Worm (Caenorhabditis elegans) whole organism, late embryonic: ENCODE results near the gene F23D12.3.

Source experiments
- C08G9.2 ChIP-seq: sonication (generic microtip); optimal IDR thresholded peaks from 2 replicates; lab custom pipeline; 2016; ENCODE audit warnings: mild to moderate bottlenecking, missing genetic modification characterization, moderate library complexity, missing compliant biosample characterization
- F13H6.1 ChIP-seq: sonication (generic microtip); optimal IDR thresholded peaks from 2 replicates; lab custom pipeline; 2016; ENCODE audit warnings: missing genetic modification characterization, missing compliant biosample characterization
- Y22D7AL.16 ChIP-seq: sonication (generic microtip); optimal IDR thresholded peaks from 2 replicates; lab custom pipeline; 2016; ENCODE audit warnings: missing genetic modification characterization, missing compliant biosample characterization
- ahr-1 ChIP-seq: sonication (generic microtip); optimal IDR thresholded peaks from 2 replicates; lab custom pipeline; 2016; ENCODE audit warnings: missing genetic modification characterization, missing compliant biosample characterization
- ama-1 ChIP-seq: fragments of 150-350 bp; optimal IDR thresholded peaks from 2 replicates; lab custom pipeline; 2014
- ceh-14 ChIP-seq: sonication (generic microtip); optimal IDR thresholded peaks from 2 replicates; lab custom pipeline; 2016; ENCODE audit warnings: missing genotype, missing genetic modification characterization, missing compliant biosample characterization
- ceh-18 ChIP-seq: sonication (generic microtip); optimal IDR thresholded peaks from 2 replicates; lab custom pipeline; 2016; ENCODE audit warnings: missing genetic modification characterization, missing compliant biosample characterization
- ceh-19 ChIP-seq: fragments of 200-800 bp; sonication (Bioruptor generic); optimal IDR thresholded peaks from 2 replicates; lab custom pipeline; 2018; ENCODE audit warnings: mild to moderate bottlenecking, missing genetic modification characterization, missing compliant biosample characterization
- ceh-22 ChIP-seq: sonication (generic microtip); optimal IDR thresholded peaks from 2 replicates; lab custom pipeline; 2017; ENCODE audit warnings: missing biosample characterization, missing genetic modification characterization
- ceh-31 ChIP-seq: sonication (generic microtip); optimal IDR thresholded peaks from 2 replicates; lab custom pipeline; 2016; ENCODE audit warnings: missing genetic modification characterization, missing compliant biosample characterization
- ceh-45 ChIP-seq: fragments of 200-800 bp; sonication (Bioruptor generic); IDR thresholded peaks from 2 replicates; pipeline ENCODE4 v1.3.6; 2022; ENCODE audit warnings: missing genetic modification reagents, missing genetic modification characterization, missing compliant biosample characterization
- ceh-48 ChIP-seq: sonication (generic microtip); optimal IDR thresholded peaks from 2 replicates; lab custom pipeline; 2016; ENCODE audit warnings: missing genetic modification characterization, inconsistent platforms, missing compliant biosample characterization
- ceh-9 ChIP-seq: sonication (generic microtip); optimal IDR thresholded peaks from 2 replicates; lab custom pipeline; 2016; ENCODE audit warnings: mild to moderate bottlenecking, missing genetic modification characterization, inconsistent platforms, missing compliant biosample characterization
- elt-4 ChIP-seq: sonication (generic microtip); optimal IDR thresholded peaks from 2 replicates; lab custom pipeline; 2016; ENCODE audit warnings: missing genetic modification characterization, missing compliant biosample characterization
- fkh-10 ChIP-seq: fragments of 150-350 bp; optimal IDR thresholded peaks from 2 replicates; lab custom pipeline; 2014; ENCODE audit warnings: missing biosample characterization, missing genetic modification reagents, missing genetic modification characterization
- fkh-6 ChIP-seq: sonication (generic microtip); optimal IDR thresholded peaks from 2 replicates; lab custom pipeline; 2016; ENCODE audit warnings: missing genetic modification characterization, missing compliant biosample characterization
- gmeb-2 ChIP-seq: sonication (generic microtip); optimal IDR thresholded peaks from 2 replicates; lab custom pipeline; 2016; ENCODE audit warnings: missing genetic modification characterization, inconsistent platforms, missing compliant biosample characterization
- hlh-13 ChIP-seq: fragments of 200-800 bp; sonication (Bioruptor generic); optimal IDR thresholded peaks from 2 replicates; lab custom pipeline; 2018; ENCODE audit warnings: mild to moderate bottlenecking, missing genetic modification characterization, missing compliant biosample characterization
- hlh-15 ChIP-seq: sonication (generic microtip); optimal IDR thresholded peaks from 2 replicates; lab custom pipeline; 2016; ENCODE audit warnings: missing genetic modification characterization, missing compliant biosample characterization
- hlh-30 ChIP-seq: sonication (generic microtip); optimal IDR thresholded peaks from 2 replicates; lab custom pipeline; 2017; ENCODE audit warnings: antibody characterized with exemption, missing genetic modification characterization, missing compliant biosample characterization; ENCODE audit not compliant: insufficient read depth
- hlh-6 ChIP-seq: sonication (generic microtip); optimal IDR thresholded peaks from 2 replicates; lab custom pipeline; 2016; ENCODE audit warnings: missing genotype, missing genetic modification characterization, missing compliant biosample characterization
- mec-3 ChIP-seq: sonication (generic microtip); optimal IDR thresholded peaks from 2 replicates; lab custom pipeline; 2016; ENCODE audit warnings: borderline replicate concordance, missing genetic modification characterization, missing compliant biosample characterization
- nhr-11 ChIP-seq: fragments of 150-350 bp; optimal IDR thresholded peaks from 2 replicates; lab custom pipeline; 2014; ENCODE audit warnings: missing biosample characterization, missing genetic modification characterization
- nhr-232 ChIP-seq: sonication (generic microtip); optimal IDR thresholded peaks from 2 replicates; lab custom pipeline; 2016; ENCODE audit warnings: missing genetic modification characterization, missing compliant biosample characterization
- odd-2 ChIP-seq: sonication (generic microtip); optimal IDR thresholded peaks from 2 replicates; lab custom pipeline; 2017; ENCODE audit warnings: antibody characterized with exemption, mild to moderate bottlenecking, missing genetic modification characterization, missing compliant biosample characterization
- pat-9 ChIP-seq: fragments of 200-800 bp; sonication (Bioruptor generic); optimal IDR thresholded peaks from 2 replicates; lab custom pipeline; 2018; ENCODE audit warnings: mild to moderate bottlenecking, missing genetic modification characterization, moderate library complexity, missing compliant biosample characterization
- pha-2 ChIP-seq: sonication (generic microtip); optimal IDR thresholded peaks from 2 replicates; lab custom pipeline; 2017; ENCODE audit warnings: mild to moderate bottlenecking, missing genetic modification characterization, missing compliant biosample characterization
- pha-4 ChIP-seq: fragments of 150-350 bp; optimal IDR thresholded peaks from 2 replicates; lab custom pipeline; 2018; ENCODE audit warnings: missing biosample characterization, missing genetic modification reagents, missing genetic modification characterization
- pqm-1 ChIP-seq: sonication (generic microtip); optimal IDR thresholded peaks from 2 replicates; lab custom pipeline; 2016; ENCODE audit warnings: missing genetic modification characterization, missing compliant biosample characterization
- pros-1 ChIP-seq: fragments of 150-350 bp; optimal IDR thresholded peaks from 2 replicates; lab custom pipeline; 2014; ENCODE audit warnings: missing biosample characterization, missing genetic modification reagents, missing genetic modification characterization
- sox-2 ChIP-seq: fragments of 200-800 bp; sonication (Bioruptor generic); IDR thresholded peaks from 2 replicates; pipeline ENCODE4 v1.3.6; 2022; ENCODE audit warnings: missing genetic modification reagents, missing genetic modification characterization, missing compliant biosample characterization
- tbx-2 ChIP-seq: sonication (generic microtip); optimal IDR thresholded peaks from 2 replicates; lab custom pipeline; 2016; ENCODE audit warnings: missing genetic modification characterization, missing compliant biosample characterization
- tbx-7 ChIP-seq: sonication (generic microtip); optimal IDR thresholded peaks from 2 replicates; lab custom pipeline; 2016; ENCODE audit warnings: missing genotype, missing genetic modification characterization, missing compliant biosample characterization
- unc-3 ChIP-seq, 2 experiments: fragments of 200-800 bp in 1 of 2; sonication (Bioruptor generic) in 1 of 2; sonication (generic microtip) in 1 of 2; conservative IDR thresholded peaks in 1 of 2; optimal IDR thresholded peaks in 1 of 2; 2 replicates each; pipeline versions ENCODE4 v1.3.6 to Lab custom; 2016 to 2022; ENCODE audit warnings: missing compliant biosample characterization in 2 of 2, missing genetic modification characterization in 2 of 2, missing genetic modification reagents in 1 of 2
- unc-42 ChIP-seq: sonication (generic microtip); optimal IDR thresholded peaks from 2 replicates; lab custom pipeline; 2016; ENCODE audit warnings: missing genotype, missing genetic modification characterization, missing compliant biosample characterization
- unc-55 ChIP-seq: sonication (generic microtip); optimal IDR thresholded peaks from 2 replicates; lab custom pipeline; 2017; ENCODE audit warnings: missing biosample characterization, missing genetic modification reagents, missing genetic modification characterization
- unc-86 ChIP-seq: sonication (generic microtip); optimal IDR thresholded peaks from 2 replicates; lab custom pipeline; 2016; ENCODE audit warnings: missing genetic modification characterization, missing compliant biosample characterization

The F23D12.3 gene

DNA sequence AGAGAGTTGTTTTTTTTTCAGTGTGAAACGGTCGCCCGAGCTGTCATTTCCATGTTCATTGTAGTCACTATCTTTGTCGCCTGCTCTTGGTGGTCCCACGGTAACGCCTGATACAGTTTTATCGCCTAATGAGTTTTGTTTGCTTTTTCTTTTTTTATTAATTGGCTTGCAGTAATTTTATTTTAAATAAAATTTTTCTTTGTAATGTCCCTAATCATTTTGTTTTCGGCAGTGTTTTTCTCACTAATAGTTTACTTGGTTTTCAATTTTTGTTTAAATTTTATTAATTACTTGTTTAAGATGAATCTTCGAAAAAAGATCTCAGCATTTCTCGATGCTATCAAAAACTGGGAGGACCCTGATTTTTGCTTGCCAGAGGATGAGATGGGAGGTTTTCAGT lies 23.2 kb downstream of the F23D12.3 start, which contains the start of gene M163.22:
M163.22 (plus strand) TSS at position 301 of the 400 bp plus-strand sequence.
- no peak for TF ChIP-seq unc-42 (tag; lab: Kevin White, UChicago)

DNA sequence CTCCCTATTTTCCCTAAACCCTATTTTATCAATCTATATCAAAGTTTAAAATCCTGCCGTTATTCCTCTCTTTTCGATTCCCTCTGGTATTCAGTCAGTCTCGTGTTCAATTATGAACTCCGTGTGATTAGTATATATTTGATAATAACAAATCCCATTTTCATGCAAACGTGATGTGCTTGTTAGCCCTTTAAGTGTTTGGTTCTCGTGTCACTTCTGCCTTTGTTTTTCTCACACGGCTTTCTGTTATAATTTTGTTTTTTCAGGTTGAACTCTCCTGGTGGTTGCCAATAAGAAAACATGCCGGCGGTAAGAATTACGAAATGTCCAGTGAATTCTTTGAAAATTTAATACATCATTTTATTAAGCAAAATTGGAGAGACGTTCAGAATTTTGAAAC lies 24.1 kb downstream of the F23D12.3 start, which contains the start of gene M163.21:
M163.21 (plus strand) TSS at position 301 of the 400 bp plus-strand sequence.
- TF ChIP-seq ceh-14 (tag; lab: Kevin White, UChicago) (no peak), pha-2 (tag; lab: Kevin White, UChicago) (no peak), ceh-31 (no peak), ceh-48 (tag; lab: Kevin White, UChicago) (no peak), tbx-2 (tag; lab: Kevin White, UChicago) (no peak), nhr-11 (tag; lab: Kevin White, UChicago) (no peak), hlh-6 (tag; lab: Kevin White, UChicago) (no peak), ceh-18 (no peak), ceh-22 (tag; lab: Kevin White, UChicago) (no peak), ceh-19 (GFP tag; lab: Kevin White, UChicago) (no peak), hlh-13 (no peak), ama-1 (lab: Kevin White, UChicago) (no peak), unc-86 (tag; lab: Kevin White, UChicago) (no peak), mec-3 (no peak), gmeb-2 (tag; lab: Kevin White, UChicago) (no peak)

DNA sequence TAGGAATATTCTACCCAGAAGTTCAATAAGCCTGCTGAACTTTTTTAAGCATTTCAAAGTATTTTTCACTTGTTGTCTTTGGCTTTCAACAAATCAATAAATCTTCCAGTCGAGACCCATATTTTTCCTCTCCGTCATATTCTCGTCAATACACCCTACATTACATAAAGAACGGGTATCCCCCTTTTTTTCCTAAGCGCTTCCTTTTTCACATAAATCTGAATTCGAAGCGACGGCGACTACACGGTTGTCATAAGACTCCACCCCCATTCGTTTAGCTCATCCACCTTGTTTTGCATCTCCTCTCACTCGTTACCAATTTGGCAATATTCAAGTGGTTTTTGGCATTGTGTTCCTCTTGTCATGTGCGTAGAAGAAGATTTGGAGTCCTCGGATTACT lies 26.9 kb downstream of the F23D12.3 start, which contains the start of gene M163.9:
M163.9 (plus strand) TSS at position 301 of the 400 bp plus-strand sequence.
- TF ChIP-seq ahr-1 (tag; lab: Kevin White, UChicago) (no peak), ceh-22 (tag; lab: Kevin White, UChicago) (no peak)
- TF ChIP-seq, all 69 proteins: peak for 0

DNA sequence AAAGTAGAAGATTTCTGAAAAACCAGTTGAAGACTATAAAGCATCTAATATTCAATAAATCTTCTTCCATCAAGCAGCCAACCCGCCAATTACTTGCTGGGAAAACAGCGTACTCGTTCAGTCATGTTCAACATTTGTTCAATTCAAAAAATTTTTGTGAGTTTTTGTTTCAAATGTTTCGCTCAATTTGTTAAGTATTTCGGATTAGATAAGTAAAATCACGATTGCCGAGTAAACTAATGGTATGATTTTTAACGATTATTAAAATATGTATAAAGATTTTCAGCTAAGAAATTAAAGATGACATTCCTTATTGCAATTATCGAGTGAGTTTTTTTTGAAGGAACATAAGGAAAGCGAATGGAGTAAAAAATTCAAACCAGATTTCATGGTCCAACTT lies 28.3 kb downstream of the F23D12.3 start, which contains the start of gene M163.10:
M163.10 (plus strand) TSS at position 301 of the 400 bp plus-strand sequence.
- TF ChIP-seq fkh-10 (GFP tag; lab: Kevin White, UChicago) (no peak), Y22D7AL.16 (tag; lab: Kevin White, UChicago) (no peak), hlh-30 (no peak), unc-42 (tag; lab: Kevin White, UChicago) (no peak), C08G9.2 (tag; lab: Kevin White, UChicago) (no peak), sox-2 (GFP tag; lab: Robert Waterston, UW) (no peak), pat-9 (tag; lab: Kevin White, UChicago) (no peak), nhr-232 (tag; lab: Kevin White, UChicago) (no peak), pros-1 (tag; lab: Kevin White, UChicago) (no peak)

DNA sequence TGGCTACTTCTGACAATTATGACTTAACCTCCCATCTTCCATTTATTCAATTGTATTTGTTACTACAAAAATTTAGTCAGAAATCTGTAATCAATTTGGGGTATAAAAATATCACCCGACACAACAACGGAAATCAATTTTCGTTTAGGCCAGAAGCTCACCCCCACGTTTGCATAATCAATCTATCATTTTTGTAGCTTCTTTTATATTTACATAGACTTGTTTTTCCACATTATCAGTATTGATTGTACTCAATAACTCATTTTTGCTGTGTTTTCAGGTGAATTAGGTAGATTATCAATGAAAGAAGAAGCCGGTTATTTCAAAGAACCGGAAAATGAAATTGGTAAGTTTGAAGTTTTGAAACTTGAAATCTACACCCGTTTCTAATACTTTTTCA lies 31.3 kb downstream of the F23D12.3 start, which contains the start of gene M163.5:
M163.5 (plus strand) TSS at position 301 of the 400 bp plus-strand sequence.
- TF ChIP-seq odd-2 (tag; lab: Kevin White, UChicago) = no peak

DNA sequence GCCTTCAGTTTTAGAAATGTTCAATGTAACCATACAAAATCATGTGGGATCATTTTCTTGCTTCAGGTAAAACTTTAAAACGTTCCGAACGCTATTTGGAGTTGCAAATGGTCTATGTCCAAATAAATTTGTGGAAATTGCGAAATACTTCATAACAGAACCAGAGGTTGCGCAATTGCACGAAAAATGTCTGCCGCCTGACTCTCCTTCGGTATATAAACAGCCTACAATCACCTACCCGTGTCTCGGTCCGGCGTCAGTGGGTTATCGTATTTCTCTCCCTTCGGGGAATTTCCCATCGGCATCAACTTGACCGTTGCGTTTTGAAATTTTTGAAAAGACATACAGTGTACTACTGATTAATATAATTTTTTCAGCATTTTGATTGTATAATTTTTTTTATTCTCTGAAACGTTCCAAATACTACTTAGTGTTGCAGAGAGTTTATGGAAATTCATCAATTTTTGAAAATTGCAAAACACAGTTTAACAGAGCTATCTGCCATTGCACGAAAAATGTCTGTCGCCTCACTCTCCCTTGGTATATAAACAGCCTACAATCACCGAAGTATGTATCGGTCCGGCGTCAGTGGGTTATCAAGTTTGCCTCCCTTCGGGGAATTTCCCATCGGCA lies 34.3 kb downstream of the F23D12.3 start:
- TF ChIP-seq pha-2 (tag; lab: Kevin White, UChicago) (no peak), F13H6.1 (tag; lab: Kevin White, UChicago) (no peak), unc-3 (GFP tag; conservative IDR thresholded peaks at IDR 0.05; lab: Robert Waterston, UW) (no peak), unc-3 (tag; optimal IDR thresholded peaks at IDR 0.05; lab: Kevin White, UChicago) (no peak), tbx-7 (no peak), fkh-6 (no peak), ceh-45 (GFP tag; lab: Robert Waterston, UW) (no peak), Y22D7AL.16 (tag; lab: Kevin White, UChicago) (no peak), ceh-14 (tag; lab: Kevin White, UChicago) (no peak), hlh-15 (tag; lab: Kevin White, UChicago) (no peak), ceh-9 (tag; lab: Kevin White, UChicago) (no peak), unc-55 (no peak), pqm-1 (tag; lab: Kevin White, UChicago) (no peak), ahr-1 (tag; lab: Kevin White, UChicago) (no peak), gmeb-2 (tag; lab: Kevin White, UChicago) (no peak), unc-86 (tag; lab: Kevin White, UChicago) (no peak), elt-4 (tag; lab: Kevin White, UChicago) (no peak), pha-4 (tag; lab: Kevin White, UChicago) (no peak), unc-42 (tag; lab: Kevin White, UChicago) (no peak)
- TF ChIP-seq, all 69 proteins: peak for 0
